Fruit fly (Drosophila melanogaster) whole organism, adult: Measurements from ENCODE around the gene CG14000.
A peak's percentile ranks its signal among the peaks of the same experiment; 100 is the strongest.

Source experiments
- CG11617 ChIP-seq: fragments of 200-800 bp; sonication (Bioruptor generic); optimal IDR thresholded peaks from 2 replicates; lab custom pipeline; 2017; ENCODE audit warnings: mild to moderate bottlenecking, missing biosample characterization, missing genetic modification reagents, missing genetic modification characterization
- CG12768 ChIP-seq: fragments of 200-800 bp; sonication (Bioruptor generic); optimal IDR thresholded peaks from 2 replicates; lab custom pipeline; 2017; ENCODE audit warnings: missing biosample characterization, missing genetic modification characterization, mild to moderate bottlenecking, moderate library complexity, missing genetic modification reagents
- CG14711 ChIP-seq: fragments of 200-800 bp; sonication (Bioruptor generic); optimal IDR thresholded peaks from 2 replicates; lab custom pipeline; 2018; ENCODE audit warnings: missing biosample characterization, mild to moderate bottlenecking, missing genetic modification characterization, moderate library complexity
- CG1620 ChIP-seq: fragments of 200-800 bp; sonication (Bioruptor generic); optimal IDR thresholded peaks from 2 replicates; lab custom pipeline; 2016; ENCODE audit warnings: missing biosample characterization, missing genetic modification characterization
- CG33017 ChIP-seq: fragments of 200-800 bp; sonication (Bioruptor generic); optimal IDR thresholded peaks from 2 replicates; lab custom pipeline; 2018; ENCODE audit warnings: missing biosample characterization, mild to moderate bottlenecking, missing genetic modification characterization, moderate library complexity
- CG5204 ChIP-seq: fragments of 200-800 bp; sonication (Bioruptor generic); optimal IDR thresholded peaks from 2 replicates; lab custom pipeline; 2016; ENCODE audit warnings: missing biosample characterization, missing genetic modification characterization
- CG7045 ChIP-seq: fragments of 200-800 bp; sonication (Bioruptor generic); optimal IDR thresholded peaks from 2 replicates; lab custom pipeline; 2017; ENCODE audit warnings: missing biosample characterization, mild to moderate bottlenecking, missing genetic modification characterization
- CG7101 ChIP-seq: fragments of 200-800 bp; sonication (Bioruptor generic); optimal IDR thresholded peaks from 2 replicates; lab custom pipeline; 2018; ENCODE audit warnings: missing biosample characterization, mild to moderate bottlenecking, missing genetic modification characterization, moderate library complexity
- Clk ChIP-seq: fragments of 200-800 bp; sonication (Bioruptor generic); optimal IDR thresholded peaks from 2 replicates; lab custom pipeline; 2017; ENCODE audit warnings: missing biosample characterization, missing genetic modification characterization
- Crg-1 ChIP-seq: fragments of 200-800 bp; sonication (Bioruptor generic); optimal IDR thresholded peaks from 2 replicates; lab custom pipeline; 2016; ENCODE audit warnings: missing biosample characterization, missing genetic modification characterization
- Hr96 ChIP-seq: fragments of 200-800 bp; sonication (Bioruptor generic); optimal IDR thresholded peaks from 2 replicates; lab custom pipeline; 2016; ENCODE audit warnings: missing biosample characterization, missing genetic modification characterization
- Mnt ChIP-seq: fragments of 200-800 bp; sonication (Bioruptor generic); optimal IDR thresholded peaks from 2 replicates; lab custom pipeline; 2016; ENCODE audit warnings: missing biosample characterization, mild to moderate bottlenecking, missing genetic modification characterization
- bab1 ChIP-seq: fragments of 200-800 bp; sonication (Bioruptor generic); optimal IDR thresholded peaks from 3 replicates; lab custom pipeline; 2019; ENCODE audit warnings: missing biosample characterization, mild to moderate bottlenecking, missing genetic modification characterization, moderate library complexity
- cic ChIP-seq: fragments of 200-800 bp; sonication (Bioruptor generic); optimal IDR thresholded peaks from 2 replicates; lab custom pipeline; 2017; ENCODE audit warnings: missing biosample characterization, mild to moderate bottlenecking, missing genetic modification characterization, moderate library complexity
- cnc ChIP-seq, 2 experiments: fragments of >200 bp; optimal IDR thresholded peaks; 2 replicates each; lab custom pipeline; 2017
- kay ChIP-seq: fragments of 200-800 bp; sonication (Bioruptor generic); peaks from one replicate; lab custom pipeline; 2016; ENCODE audit warnings: missing biosample characterization, missing genetic modification characterization, borderline replicate concordance
- ovo ChIP-seq: fragments of 200-800 bp; sonication (Bioruptor generic); optimal IDR thresholded peaks from 2 replicates; lab custom pipeline; 2016; ENCODE audit warnings: missing biosample characterization, missing genetic modification characterization
- pad ChIP-seq: fragments of 200-800 bp; sonication (Bioruptor generic); optimal IDR thresholded peaks from 3 replicates; lab custom pipeline; 2017; ENCODE audit warnings: missing biosample characterization, missing genetic modification characterization, mild to moderate bottlenecking, moderate library complexity, missing genetic modification reagents
- tj ChIP-seq: fragments of 200-800 bp; sonication (Bioruptor generic); optimal IDR thresholded peaks from 3 replicates; lab custom pipeline; 2017; ENCODE audit warnings: missing biosample characterization, mild to moderate bottlenecking, missing genetic modification characterization, moderate library complexity
- toe ChIP-seq: fragments of 200-800 bp; sonication (Bioruptor generic); optimal IDR thresholded peaks from 2 replicates; lab custom pipeline; 2016; ENCODE audit warnings: missing biosample characterization, missing genetic modification characterization

Gene CG14000

dm6 chr2L:5901553-5901952 lies 8.5 kb downstream of the CG14000 start:
- TF ChIP-seq CG11617 (GFP tag; lab: Kevin White, UChicago) (no peak), CG7045 (GFP tag; lab: Kevin White, UChicago) (no peak), tj (GFP tag; lab: Kevin White, UChicago) (no peak), cic (GFP tag; lab: Kevin White, UChicago) (no peak), CG7101 (tag; lab: Kevin White, UChicago) (no peak), kay (no peak), bab1 (GFP tag; lab: Kevin White, UChicago) (no peak), pad (GFP tag; lab: Kevin White, UChicago) (no peak)

DNA sequence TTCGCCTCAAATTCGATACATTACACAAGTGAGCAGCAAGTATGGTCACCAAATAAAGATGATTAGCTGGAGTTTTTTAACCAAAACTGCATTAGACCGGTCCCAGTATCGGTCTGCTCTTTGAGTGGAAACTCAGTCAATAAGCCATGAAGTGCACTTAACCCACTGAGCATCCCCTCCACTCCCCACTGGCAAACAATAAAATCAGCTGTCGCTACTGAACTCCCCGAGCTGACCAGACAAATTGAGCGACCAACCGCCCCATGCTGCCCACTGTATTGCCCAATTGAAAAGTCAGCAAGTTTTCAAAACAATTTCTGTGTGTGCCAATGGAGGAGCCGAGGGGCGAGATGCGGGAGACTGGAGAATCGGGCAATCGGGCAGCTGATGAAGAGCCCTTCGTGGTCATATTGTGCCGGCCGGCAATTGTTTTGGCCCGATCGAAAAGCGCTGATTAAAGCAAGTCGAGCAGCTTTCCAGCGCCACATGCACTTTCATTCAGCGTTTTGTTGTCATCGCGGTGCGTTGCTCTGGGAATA lies 10.8 kb downstream of the CG14000 start:
- TF ChIP-seq toe (GFP tag; lab: Kevin White, UChicago) (no peak), bab1 (GFP tag; lab: Kevin White, UChicago) (peak; percentile 29), CG11617 (GFP tag; lab: Kevin White, UChicago) (no peak), Mnt (GFP tag; lab: Kevin White, UChicago) (no peak), tj (GFP tag; lab: Kevin White, UChicago) (peak; percentile 98), cic (GFP tag; lab: Kevin White, UChicago) (peak; percentile 31), CG1620 (GFP tag; lab: Kevin White, UChicago) (no peak)

DNA sequence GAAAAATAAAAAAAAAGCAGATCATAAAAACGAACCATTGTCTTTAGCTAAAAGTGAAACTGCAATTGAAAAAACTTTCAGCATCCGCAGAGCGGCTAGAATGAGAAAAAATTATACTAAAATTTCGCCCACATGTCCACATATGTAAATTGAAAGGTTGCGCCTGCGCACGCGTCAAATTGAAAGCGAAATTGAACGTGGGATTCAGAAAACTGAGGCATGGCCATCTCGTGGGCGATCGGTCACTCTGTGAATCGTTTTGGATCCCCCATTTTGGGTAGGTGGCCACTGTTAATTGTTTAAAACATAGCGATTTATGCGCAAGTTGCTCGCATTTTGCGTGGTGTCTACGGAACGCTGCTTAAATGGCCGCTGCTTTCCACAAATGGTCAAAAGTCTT lies 15.6 kb downstream of the CG14000 start:
- TF ChIP-seq CG12768 (GFP tag; lab: Kevin White, UChicago) (no peak), cic (GFP tag; lab: Kevin White, UChicago) (no peak)

DNA sequence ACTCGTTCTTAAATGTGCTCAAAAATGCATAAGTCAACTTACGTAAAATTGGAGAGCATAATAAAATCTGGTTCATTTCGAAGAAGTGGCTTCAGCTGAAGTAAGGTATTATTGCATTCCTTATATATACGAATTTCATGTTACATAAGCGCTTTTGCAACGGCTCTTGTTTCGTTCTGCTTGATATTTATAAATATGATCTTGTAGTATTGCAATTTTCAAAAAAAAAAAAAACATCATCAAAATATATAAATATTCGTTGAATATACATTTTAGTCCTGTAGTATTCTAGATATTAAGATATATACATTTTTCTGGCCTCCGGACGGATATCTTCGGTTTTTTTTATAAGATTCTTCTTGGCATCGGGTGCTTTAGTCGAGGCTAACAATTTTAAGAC lies 16.3 kb downstream of the CG14000 start, which contains the start of gene Acp26Aa:
TSS of gene Acp26Aa (minus strand) at position 101 of the 400 bp plus-strand sequence.
- no peak for TF ChIP-seq Mnt (GFP tag; lab: Kevin White, UChicago)
- TF ChIP-seq tj (GFP tag; lab: Kevin White, UChicago), result peak; percentile 68

dm6 chr2L:5892762-5893161 lies 17.3 kb downstream of the CG14000 start, which contains the start of gene Acp26Ab:
Gene Acp26Ab, minus strand, starts transcription at chr2L:5892862.
- TF ChIP-seq cic (GFP tag; lab: Kevin White, UChicago) (no peak), bab1 (GFP tag; lab: Kevin White, UChicago) (no peak), ovo (no peak), tj (GFP tag; lab: Kevin White, UChicago) (no peak), toe (GFP tag; lab: Kevin White, UChicago) (no peak), CG14711 (tag; lab: Kevin White, UChicago) (no peak), CG33017 (tag; lab: Kevin White, UChicago) (no peak)

DNA sequence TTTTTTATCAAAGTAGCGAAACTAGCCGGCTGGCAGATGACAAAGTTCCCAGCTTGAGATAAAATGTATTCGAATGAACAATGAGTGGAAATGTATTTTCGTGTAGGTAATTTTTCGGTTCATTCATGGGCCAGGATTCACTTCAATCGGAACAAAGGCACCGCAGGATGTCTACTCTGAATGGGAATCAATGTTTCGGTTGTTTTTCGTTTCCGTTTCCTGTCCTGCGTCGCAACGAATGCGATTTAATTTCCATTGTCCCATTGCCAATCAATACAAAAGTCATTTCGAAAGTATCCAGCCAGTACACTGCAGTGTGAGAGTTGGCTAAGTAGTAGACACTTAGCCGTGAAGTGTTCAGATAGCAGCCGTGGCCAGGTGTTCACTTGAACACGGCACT lies 19.5 kb downstream of the CG14000 start:
- no peak for TF ChIP-seq CG7045 (GFP tag; lab: Kevin White, UChicago)
- no peak for TF ChIP-seq CG14711 (tag; lab: Kevin White, UChicago)
- no peak for TF ChIP-seq CG5204 (GFP tag; lab: Kevin White, UChicago)
- TF ChIP-seq Clk, result no peak
- no peak for TF ChIP-seq Hr96 (GFP tag; lab: Kevin White, UChicago)
- TF ChIP-seq Crg-1 (GFP tag; lab: Kevin White, UChicago), result no peak
- no peak for TF ChIP-seq cnc (optimal IDR thresholded peaks at IDR 0.05; lab: Kevin White, UChicago)
- no peak for TF ChIP-seq cic (GFP tag; lab: Kevin White, UChicago)
- no peak for TF ChIP-seq CG11617 (GFP tag; lab: Kevin White, UChicago)
- no peak for TF ChIP-seq pad (GFP tag; lab: Kevin White, UChicago)
- TF ChIP-seq Mnt (GFP tag; lab: Kevin White, UChicago), result no peak
- no peak for TF ChIP-seq bab1 (GFP tag; lab: Kevin White, UChicago)

- TF ChIP-seq Crg-1 (GFP tag; lab: Kevin White, UChicago) (no peak), pad (GFP tag; lab: Kevin White, UChicago) (no peak), Hr96 (GFP tag; lab: Kevin White, UChicago) (no peak), CG11617 (GFP tag; lab: Kevin White, UChicago) (no peak), tj (GFP tag; lab: Kevin White, UChicago) (no peak), ovo (no peak), bab1 (GFP tag; lab: Kevin White, UChicago) (no peak), CG7045 (GFP tag; lab: Kevin White, UChicago) (no peak), Mnt (GFP tag; lab: Kevin White, UChicago) (no peak), cic (GFP tag; lab: Kevin White, UChicago) (no peak), CG14711 (tag; lab: Kevin White, UChicago) (no peak)
Observed at dm6 chr2L:5886955-5887354, 23.1 kb downstream of the CG14000 start.
